Worm (Caenorhabditis elegans): ENCODE data around the gene ttbk-4.

DNA sequence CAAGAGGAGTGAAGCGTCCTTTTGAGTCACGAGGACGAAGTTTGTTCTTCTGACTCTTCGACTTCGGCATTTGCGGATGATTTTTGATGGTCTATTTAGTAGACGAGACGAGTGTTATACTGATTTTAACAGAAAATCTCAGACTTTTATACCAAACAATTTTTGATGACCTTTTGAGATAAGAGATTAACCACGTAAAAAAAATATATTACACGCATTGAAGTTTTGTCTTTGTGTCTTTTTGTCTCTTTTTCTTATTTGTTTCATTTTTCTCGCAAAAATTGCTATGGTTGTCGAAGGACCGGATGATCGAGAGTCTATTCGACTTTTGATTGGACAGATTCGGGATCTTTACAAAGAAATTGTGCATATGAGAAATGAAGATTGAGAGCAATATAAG is 36.5 kb upstream of the ttbk-4 start, which contains the start of gene spch-1:
- no peak for TF ChIP-seq vab-7 (GFP tag; IDR thresholded peaks at IDR 0.05)
- no peak for TF ChIP-seq nhr-6 (tag; optimal IDR thresholded peaks at IDR 0.05)
- no peak for TF ChIP-seq nhr-77 (tag; optimal IDR thresholded peaks at IDR 0.05)
- TF ChIP-seq ces-1 (GFP tag; optimal IDR thresholded peaks at IDR 0.05), result no peak
- TF ChIP-seq spr-3 (GFP tag; optimal IDR thresholded peaks at IDR 0.05), result no peak
- no peak for TF ChIP-seq aly-2 (tag; optimal IDR thresholded peaks at IDR 0.05)

Measured in whole organism, L4 larva.